Worm (Caenorhabditis elegans) whole organism, young adult: Measurements from ENCODE around the gene C56A3.6.

Source experiments
- B0261.1 ChIP-seq: sonication (generic microtip); optimal IDR thresholded peaks from 2 replicates; lab custom pipeline; 2016; ENCODE audit warnings: mild to moderate bottlenecking, missing genetic modification characterization, moderate library complexity, missing compliant biosample characterization
- D2030.7 ChIP-seq: fragments of 200-800 bp; sonication (Bioruptor generic); IDR thresholded peaks from 2 replicates; pipeline ENCODE4 v1.3.6; 2022; ENCODE audit warnings: missing genetic modification reagents, missing genetic modification characterization, missing compliant biosample characterization
- F37B4.10 ChIP-seq: fragments of 200-800 bp; sonication (Bioruptor generic); IDR thresholded peaks from 2 replicates; pipeline ENCODE4 v1.3.6; 2022; ENCODE audit warnings: missing genetic modification characterization, missing compliant biosample characterization
- Y67H2A.10 ChIP-seq: fragments of 200-800 bp; sonication (Bioruptor generic); conservative IDR thresholded peaks from 2 replicates; pipeline ENCODE4 v1.3.6; 2022; ENCODE audit warnings: missing genetic modification reagents, missing genetic modification characterization, missing compliant biosample characterization
- ZK185.1 ChIP-seq: sonication (generic microtip); optimal IDR thresholded peaks from 2 replicates; lab custom pipeline; 2016; ENCODE audit warnings: mild to moderate bottlenecking, missing genetic modification characterization, missing compliant biosample characterization; ENCODE audit not compliant: poor library complexity, severe bottlenecking
- akir-1 ChIP-seq: fragments of 200-800 bp; sonication (Bioruptor generic); optimal IDR thresholded peaks from 2 replicates; lab custom pipeline; 2018; ENCODE audit warnings: mild to moderate bottlenecking, missing genetic modification characterization, moderate library complexity, missing compliant biosample characterization
- attf-5 ChIP-seq: fragments of 200-800 bp; sonication (Bioruptor generic); optimal IDR thresholded peaks from 2 replicates; lab custom pipeline; 2018; ENCODE audit warnings: mild to moderate bottlenecking, missing genetic modification characterization, missing compliant biosample characterization
- bed-2 ChIP-seq: fragments of 200-800 bp; sonication (Bioruptor generic); IDR thresholded peaks from 2 replicates; pipeline ENCODE4 v1.3.6; 2022; ENCODE audit warnings: missing genetic modification reagents, missing genetic modification characterization, missing compliant biosample characterization
- cebp-1 ChIP-seq, 2 experiments: fragments of 200-800 bp in 1 of 2; sonication (Bioruptor generic) in 1 of 2; sonication (generic microtip) in 1 of 2; IDR thresholded peaks in 1 of 2; optimal IDR thresholded peaks in 1 of 2; 2 replicates each; pipeline versions ENCODE4 v1.3.6 to Lab custom; 2017 to 2022; ENCODE audit warnings: missing compliant biosample characterization in 2 of 2, missing genetic modification characterization in 2 of 2, mild to moderate bottlenecking in 1 of 2, missing genetic modification reagents in 1 of 2, moderate library complexity in 1 of 2
- ceh-58 ChIP-seq: fragments of 200-800 bp; sonication (Bioruptor generic); IDR thresholded peaks from 2 replicates; pipeline ENCODE4 v1.3.6; 2022; ENCODE audit warnings: missing genetic modification characterization, missing compliant biosample characterization
- dox-1 ChIP-seq: fragments of 200-800 bp; sonication (Bioruptor generic); IDR thresholded peaks from 2 replicates; pipeline ENCODE4 v1.3.6; 2022; ENCODE audit warnings: missing genetic modification reagents, missing genetic modification characterization, missing compliant biosample characterization
- him-1 ChIP-seq: sonication (generic microtip); optimal IDR thresholded peaks from 2 replicates; lab custom pipeline; 2016; ENCODE audit warnings: missing genotype, missing genetic modification reagents, missing genetic modification characterization, missing compliant biosample characterization
- hlh-12 ChIP-seq: sonication (generic microtip); optimal IDR thresholded peaks from 2 replicates; lab custom pipeline; 2016; ENCODE audit warnings: missing genetic modification characterization, missing compliant biosample characterization
- hlh-26 ChIP-seq: fragments of 200-800 bp; sonication (Bioruptor generic); conservative IDR thresholded peaks from 2 replicates; pipeline ENCODE4 v1.3.6; 2022; ENCODE audit warnings: missing genetic modification reagents, missing genetic modification characterization, missing compliant biosample characterization
- hrde-1 ChIP-seq: sonication (generic microtip); optimal IDR thresholded peaks from 2 replicates; lab custom pipeline; 2016; ENCODE audit warnings: missing genetic modification characterization, mild to moderate bottlenecking, missing compliant biosample characterization, moderate library complexity, missing genotype, missing genetic modification reagents, borderline replicate concordance
- madf-8 ChIP-seq: fragments of 200-800 bp; sonication (Bioruptor generic); conservative IDR thresholded peaks from 2 replicates; pipeline ENCODE4 v1.3.6; 2022; ENCODE audit warnings: missing genetic modification reagents, missing genetic modification characterization, missing compliant biosample characterization
- mel-28 ChIP-seq: sonication (generic microtip); optimal IDR thresholded peaks from 2 replicates; lab custom pipeline; 2016; ENCODE audit warnings: borderline replicate concordance, mild to moderate bottlenecking, missing genetic modification characterization, missing compliant biosample characterization
- nfya-1 ChIP-seq: sonication (generic microtip); optimal IDR thresholded peaks from 2 replicates; lab custom pipeline; 2017; ENCODE audit warnings: antibody characterized with exemption, missing compliant biosample characterization, missing genetic modification characterization, borderline replicate concordance; ENCODE audit not compliant: insufficient read depth
- rec-8 ChIP-seq, 2 experiments: sonication (generic microtip); optimal IDR thresholded peaks; 2 replicates each; lab custom pipeline; 2016; ENCODE audit warnings: mild to moderate bottlenecking in 2 of 2, missing genetic modification characterization in 2 of 2, missing genetic modification reagents in 2 of 2, missing genotype in 2 of 2, missing biosample characterization in 1 of 2, missing compliant biosample characterization in 1 of 2, moderate library complexity in 1 of 2
- repo-1 ChIP-seq: sonication (generic microtip); optimal IDR thresholded peaks from 2 replicates; lab custom pipeline; 2017; ENCODE audit warnings: mild to moderate bottlenecking, missing genetic modification characterization, missing compliant biosample characterization
- rpc-1 ChIP-seq, 2 experiments: fragments of 150-350 bp in 1 of 2; sonication (generic microtip) in 1 of 2; optimal IDR thresholded peaks; 2 replicates each; lab custom pipeline; 2014 to 2018; ENCODE audit warnings: missing biosample characterization in 1 of 2, missing genetic modification characterization in 1 of 2, missing genetic modification reagents in 1 of 2, missing genotype in 1 of 2
- tbp1 ChIP-seq: fragments of 200-800 bp; sonication (Bioruptor generic); optimal IDR thresholded peaks from 2 replicates; lab custom pipeline; 2018; ENCODE audit warnings: mild to moderate bottlenecking, missing genetic modification characterization, missing compliant biosample characterization
- ztf-25 ChIP-seq: fragments of 200-800 bp; sonication (Bioruptor generic); IDR thresholded peaks from 2 replicates; pipeline ENCODE4 v1.3.6; 2022; ENCODE audit warnings: missing genetic modification reagents, missing genetic modification characterization, missing compliant biosample characterization

Gene C56A3.6

ce11 chrV:13511618-13512017 lies 44.6 kb downstream of the C56A3.6 start, which contains the start of gene avr-15:
avr-15 (minus strand) TSS chrV:13511718.
- TF ChIP-seq hlh-26 (GFP tag; lab: Robert Waterston, UW) (no peak), bed-2 (GFP tag; lab: Robert Waterston, UW) (no peak), ceh-58 (no peak), Y67H2A.10 (GFP tag; lab: Robert Waterston, UW) (no peak), cebp-1 (GFP tag; IDR thresholded peaks at IDR 0.05; lab: Robert Waterston, UW) (no peak), cebp-1 (tag; optimal IDR thresholded peaks at IDR 0.05; lab: Kevin White, UChicago) (no peak), repo-1 (tag; lab: Kevin White, UChicago) (no peak), attf-5 (GFP tag; lab: Kevin White, UChicago) (no peak), hlh-12 (tag; lab: Kevin White, UChicago) (no peak)

ce11 chrV:13509504-13509903 lies 46.7 kb downstream of the C56A3.6 start:
- TF ChIP-seq rpc-1 (optimal IDR thresholded peaks at IDR 0.05; lab: Kevin White, UChicago) (peak; percentile 46), rpc-1 (tag; optimal IDR thresholded peaks at IDR 0.05; lab: Kevin White, UChicago) (peak; percentile 74), B0261.1 (peak; percentile 56), ztf-25 (0 out of 2 replicates have a peak, but pooled peaks have one; percentile 63), rec-8 (tag; optimal IDR thresholded peaks at IDR 0.05; lab: Kevin White, UChicago) (peak in 1 of 2 experiments; percentile 13), him-1 (peak; percentile 11), D2030.7 (GFP tag; lab: Robert Waterston, UW) (peak; percentile 40; the same call in 1 of the 2 replicates), tbp1 (GFP tag; lab: Kevin White, UChicago) (peak; percentile 80), madf-8 (GFP tag; lab: Robert Waterston, UW) (0 out of 2 replicates have a peak, but pooled peaks have one; percentile 17)

- TF ChIP-seq B0261.1: peak; percentile 46
- peak; percentile 38 for TF ChIP-seq him-1
- TF ChIP-seq rpc-1 (optimal IDR thresholded peaks at IDR 0.05; lab: Kevin White, UChicago): peak; percentile 37
- TF ChIP-seq rpc-1 (tag; optimal IDR thresholded peaks at IDR 0.05; lab: Kevin White, UChicago): peak; percentile 70
- peak; percentile 77 for TF ChIP-seq tbp1 (GFP tag; lab: Kevin White, UChicago)
- TF ChIP-seq, all 124 proteins: peak for 4; not testable (repeated sequence) for 120
These were observed 49.1 kb downstream of the C56A3.6 start for ce11 chrV:13507078-13507477.

ce11 chrV:13506321-13506720 lies 49.9 kb downstream of the C56A3.6 start, which contains the start of gene R11G10.4:
R11G10.4 (plus strand) TSS chrV:13506621.
- TF ChIP-seq F37B4.10 (GFP tag; lab: Robert Waterston, UW) (no peak), B0261.1 (no peak), ZK185.1 (tag; lab: Kevin White, UChicago) (no peak), hrde-1 (tag; lab: Kevin White, UChicago) (no peak), dox-1 (GFP tag; lab: Robert Waterston, UW) (no peak), mel-28 (tag; lab: Kevin White, UChicago) (no peak), rpc-1 (optimal IDR thresholded peaks at IDR 0.05; lab: Kevin White, UChicago) (no peak), rpc-1 (tag; optimal IDR thresholded peaks at IDR 0.05; lab: Kevin White, UChicago) (no peak), hlh-26 (GFP tag; lab: Robert Waterston, UW) (no peak), nfya-1 (tag; lab: Kevin White, UChicago) (no peak), ztf-25 (no peak), akir-1 (no peak)
- TF ChIP-seq, all 124 proteins: peak for 0
